Worm (Caenorhabditis elegans): ENCODE data around the gene snu-66.

snu-66 gene

ce11 chrV:7543728-7544127 lies 31.7 kb downstream of the snu-66 start:
- peak; percentile 90 for TF ChIP-seq nhr-43 (tag; optimal IDR thresholded peaks at IDR 0.05; ENCODE audit: poor library complexity, severe bottlenecking)
- TF ChIP-seq fkh-10 (GFP tag; optimal IDR thresholded peaks at IDR 0.05) = no peak
- TF ChIP-seq nhr-237 (tag; optimal IDR thresholded peaks at IDR 0.05) = no peak
- peak; percentile 91 for TF ChIP-seq nhr-23 (tag; optimal IDR thresholded peaks at IDR 0.05)

ce11 chrV:7539015-7539414 lies 36.5 kb downstream of the snu-66 start, which contains the start of gene srh-268:
TSS of gene srh-268 (plus strand) at chrV:7539315.
- no peak for TF ChIP-seq snpc-4 (tag; optimal IDR thresholded peaks at IDR 0.05)
- TF ChIP-seq unc-39 (tag; optimal IDR thresholded peaks at IDR 0.05) = no peak
- no peak for TF ChIP-seq egl-5 (tag; optimal IDR thresholded peaks at IDR 0.05)
- TF ChIP-seq jun-1 (tag; optimal IDR thresholded peaks at IDR 0.05) = no peak
- no peak for TF ChIP-seq ceh-9 (tag; optimal IDR thresholded peaks at IDR 0.05)
- TF ChIP-seq unc-62 (GFP tag; optimal IDR thresholded peaks at IDR 0.05) = no peak
- no peak for TF ChIP-seq nhr-67 (tag; optimal IDR thresholded peaks at IDR 0.05)
- no peak for TF ChIP-seq ztf-4 (tag; optimal IDR thresholded peaks at IDR 0.05)
- TF ChIP-seq nhr-25 (tag; optimal IDR thresholded peaks at IDR 0.05) = no peak
- no peak for TF ChIP-seq lsy-12 (tag; optimal IDR thresholded peaks at IDR 0.05)
- TF ChIP-seq tbx-2 (tag; optimal IDR thresholded peaks at IDR 0.05) = no peak
- TF ChIP-seq daf-12 (tag; optimal IDR thresholded peaks at IDR 0.05) = no peak
- no peak for TF ChIP-seq ceh-82 (tag; optimal IDR thresholded peaks at IDR 0.05)
- no peak for TF ChIP-seq nhr-28 (tag; optimal IDR thresholded peaks at IDR 0.05)

ce11 chrV:7538018-7538417 lies 37.5 kb downstream of the snu-66 start, which contains the start of gene C54F6.12:
TSS of gene C54F6.12 (minus strand) at chrV:7538118.
- no peak for TF ChIP-seq R02D3.7 (tag; optimal IDR thresholded peaks at IDR 0.05)
- TF ChIP-seq snpc-4 (tag; optimal IDR thresholded peaks at IDR 0.05) = no peak
- no peak for TF ChIP-seq nhr-25 (tag; optimal IDR thresholded peaks at IDR 0.05)
- no peak for TF ChIP-seq nhr-43 (tag; optimal IDR thresholded peaks at IDR 0.05; ENCODE audit: poor library complexity, severe bottlenecking)
- TF ChIP-seq mdl-1 (tag; optimal IDR thresholded peaks at IDR 0.05) = no peak
- TF ChIP-seq nhr-23 (tag; optimal IDR thresholded peaks at IDR 0.05) = no peak
- no peak for TF ChIP-seq fkh-10 (GFP tag; optimal IDR thresholded peaks at IDR 0.05)
- TF ChIP-seq ceh-82 (tag; optimal IDR thresholded peaks at IDR 0.05) = no peak

DNA sequence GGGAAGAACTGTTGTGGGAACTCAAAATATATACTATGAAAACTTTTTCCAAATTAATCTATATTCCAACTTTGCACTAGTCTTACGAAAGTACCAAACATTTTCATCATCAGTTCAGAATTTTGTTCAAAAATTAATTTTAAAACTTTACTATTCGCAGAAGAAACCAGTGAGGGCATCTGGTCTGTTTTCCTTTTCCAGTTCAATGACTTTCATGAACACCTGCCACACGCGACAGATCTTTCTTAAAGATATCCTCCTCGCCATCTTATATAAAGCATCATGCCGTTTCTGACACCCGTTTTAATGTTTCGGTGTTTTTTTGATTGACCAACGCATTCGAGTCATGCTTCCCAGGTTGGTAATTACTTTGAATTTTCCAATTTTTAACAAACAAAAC lies 42.5 kb downstream of the snu-66 start, which contains the start of gene C54F6.3:
Gene C54F6.3 (plus strand): TSS at position 301 of the 400 bp plus-strand sequence.
- no peak for TF ChIP-seq lin-39 (tag; optimal IDR thresholded peaks at IDR 0.05)
- no peak for TF ChIP-seq unc-39 (tag; optimal IDR thresholded peaks at IDR 0.05)
- TF ChIP-seq lsy-12 (tag; optimal IDR thresholded peaks at IDR 0.05) = no peak
- no peak for TF ChIP-seq nhr-11 (tag; optimal IDR thresholded peaks at IDR 0.05)
- TF ChIP-seq nhr-12 (tag; optimal IDR thresholded peaks at IDR 0.05) = no peak
- TF ChIP-seq hmg-11 (tag; optimal IDR thresholded peaks at IDR 0.05) = no peak
- TF ChIP-seq ama-1 (optimal IDR thresholded peaks at IDR 0.05) = no peak
- TF ChIP-seq nhr-67 (tag; optimal IDR thresholded peaks at IDR 0.05) = no peak
- no peak for TF ChIP-seq jun-1 (tag; optimal IDR thresholded peaks at IDR 0.05)
- TF ChIP-seq nhr-28 (tag; optimal IDR thresholded peaks at IDR 0.05) = no peak
- no peak for TF ChIP-seq zag-1 (tag; optimal IDR thresholded peaks at IDR 0.05)
- TF ChIP-seq skn-1 (tag; optimal IDR thresholded peaks at IDR 0.05) = no peak
- no peak for TF ChIP-seq nhr-77 (tag; optimal IDR thresholded peaks at IDR 0.05)
- TF ChIP-seq elt-1 (tag; optimal IDR thresholded peaks at IDR 0.05) = no peak
- no peak for TF ChIP-seq ceh-9 (tag; optimal IDR thresholded peaks at IDR 0.05)
- TF ChIP-seq lin-15B (tag; optimal IDR thresholded peaks at IDR 0.05) = no peak

- TF ChIP-seq nhr-76 (tag; optimal IDR thresholded peaks at IDR 0.05) (no peak), ceh-9 (tag; optimal IDR thresholded peaks at IDR 0.05) (no peak), nhr-77 (tag; optimal IDR thresholded peaks at IDR 0.05) (no peak), pha-4 (tag; optimal IDR thresholded peaks at IDR 0.05) (no peak), nhr-11 (tag; optimal IDR thresholded peaks at IDR 0.05) (no peak), jun-1 (tag; optimal IDR thresholded peaks at IDR 0.05) (no peak), ceh-28 (tag; optimal IDR thresholded peaks at IDR 0.05) (no peak), nhr-12 (tag; optimal IDR thresholded peaks at IDR 0.05) (no peak), egl-27 (tag; optimal IDR thresholded peaks at IDR 0.05) (no peak)
Observed at ce11 chrV:7529840-7530239, 45.6 kb downstream of the snu-66 start, which contains the start of gene swt-2. TSS of gene swt-2 (plus strand) at chrV:7530140.

Measured in whole organism, L3 larva.